Worm (Caenorhabditis elegans) whole organism, late embryonic: ENCODE data around the gene bath-31.

Experiments
- C38D4.7 ChIP-seq: fragments of 200-800 bp; sonication (Bioruptor generic); optimal IDR thresholded peaks from 2 replicates; lab custom pipeline; 2018; ENCODE audit warnings: mild to moderate bottlenecking, missing genetic modification characterization, moderate library complexity, missing compliant biosample characterization
- F13H6.1 ChIP-seq: sonication (generic microtip); optimal IDR thresholded peaks from 2 replicates; lab custom pipeline; 2016; ENCODE audit warnings: missing genetic modification characterization, missing compliant biosample characterization
- K02D7.2 ChIP-seq: sonication (generic microtip); optimal IDR thresholded peaks from 2 replicates; lab custom pipeline; 2017; ENCODE audit warnings: mild to moderate bottlenecking, missing genetic modification characterization, missing compliant biosample characterization
- K09A11.1 ChIP-seq: sonication (generic microtip); optimal IDR thresholded peaks from 2 replicates; lab custom pipeline; 2017; ENCODE audit warnings: antibody characterized with exemption, mild to moderate bottlenecking, missing genetic modification characterization, missing compliant biosample characterization; ENCODE audit not compliant: insufficient read depth
- T23F11.4 ChIP-seq: fragments of 200-800 bp; sonication (Bioruptor generic); optimal IDR thresholded peaks from 2 replicates; lab custom pipeline; 2018; ENCODE audit warnings: mild to moderate bottlenecking, missing genetic modification characterization, missing compliant biosample characterization
- Y22D7AL.16 ChIP-seq: sonication (generic microtip); optimal IDR thresholded peaks from 2 replicates; lab custom pipeline; 2016; ENCODE audit warnings: missing genetic modification characterization, missing compliant biosample characterization
- ahr-1 ChIP-seq: sonication (generic microtip); optimal IDR thresholded peaks from 2 replicates; lab custom pipeline; 2016; ENCODE audit warnings: missing genetic modification characterization, missing compliant biosample characterization
- ama-1 ChIP-seq: fragments of 150-350 bp; optimal IDR thresholded peaks from 2 replicates; lab custom pipeline; 2014
- ceh-19 ChIP-seq: fragments of 200-800 bp; sonication (Bioruptor generic); optimal IDR thresholded peaks from 2 replicates; lab custom pipeline; 2018; ENCODE audit warnings: mild to moderate bottlenecking, missing genetic modification characterization, missing compliant biosample characterization
- ceh-22 ChIP-seq: sonication (generic microtip); optimal IDR thresholded peaks from 2 replicates; lab custom pipeline; 2017; ENCODE audit warnings: missing biosample characterization, missing genetic modification characterization
- ceh-24 ChIP-seq: sonication (generic microtip); optimal IDR thresholded peaks from 2 replicates; lab custom pipeline; 2016; ENCODE audit warnings: mild to moderate bottlenecking, missing genetic modification characterization, missing compliant biosample characterization
- ceh-30 ChIP-seq: fragments of 150-350 bp; optimal IDR thresholded peaks from 2 replicates; lab custom pipeline; 2014; ENCODE audit warnings: missing biosample characterization, missing genetic modification characterization
- ceh-34 ChIP-seq: sonication (generic microtip); optimal IDR thresholded peaks from 2 replicates; lab custom pipeline; 2016; ENCODE audit warnings: mild to moderate bottlenecking, missing genetic modification characterization, missing compliant biosample characterization
- ceh-45 ChIP-seq: fragments of 200-800 bp; sonication (Bioruptor generic); IDR thresholded peaks from 2 replicates; pipeline ENCODE4 v1.3.6; 2022; ENCODE audit warnings: missing genetic modification reagents, missing genetic modification characterization, missing compliant biosample characterization
- ceh-48 ChIP-seq: sonication (generic microtip); optimal IDR thresholded peaks from 2 replicates; lab custom pipeline; 2016; ENCODE audit warnings: missing genetic modification characterization, inconsistent platforms, missing compliant biosample characterization
- ceh-6 ChIP-seq: fragments of 200-800 bp; sonication (Bioruptor generic); optimal IDR thresholded peaks from 2 replicates; lab custom pipeline; 2018; ENCODE audit warnings: mild to moderate bottlenecking, missing genetic modification characterization, missing compliant biosample characterization
- che-1 ChIP-seq: sonication (generic microtip); optimal IDR thresholded peaks from 2 replicates; lab custom pipeline; 2016; ENCODE audit warnings: mild to moderate bottlenecking, missing genetic modification characterization, missing compliant biosample characterization
- dmd-4 ChIP-seq: sonication (generic microtip); optimal IDR thresholded peaks from 2 replicates; lab custom pipeline; 2016; ENCODE audit warnings: borderline replicate concordance, missing genetic modification characterization, missing compliant biosample characterization
- fax-1 ChIP-seq: sonication (generic microtip); optimal IDR thresholded peaks from 2 replicates; lab custom pipeline; 2016; ENCODE audit warnings: missing genotype, missing genetic modification characterization, missing compliant biosample characterization
- fkh-10 ChIP-seq: fragments of 150-350 bp; optimal IDR thresholded peaks from 2 replicates; lab custom pipeline; 2014; ENCODE audit warnings: missing biosample characterization, missing genetic modification reagents, missing genetic modification characterization
- fkh-6 ChIP-seq: sonication (generic microtip); optimal IDR thresholded peaks from 2 replicates; lab custom pipeline; 2016; ENCODE audit warnings: missing genetic modification characterization, missing compliant biosample characterization
- gmeb-2 ChIP-seq: sonication (generic microtip); optimal IDR thresholded peaks from 2 replicates; lab custom pipeline; 2016; ENCODE audit warnings: missing genetic modification characterization, inconsistent platforms, missing compliant biosample characterization
- madf-2 ChIP-seq: sonication (generic microtip); optimal IDR thresholded peaks from 2 replicates; lab custom pipeline; 2017; ENCODE audit warnings: missing genetic modification characterization, missing compliant biosample characterization
- mec-3 ChIP-seq: sonication (generic microtip); optimal IDR thresholded peaks from 2 replicates; lab custom pipeline; 2016; ENCODE audit warnings: borderline replicate concordance, missing genetic modification characterization, missing compliant biosample characterization
- nfya-1 ChIP-seq: sonication (generic microtip); optimal IDR thresholded peaks from 2 replicates; lab custom pipeline; 2017; ENCODE audit warnings: missing genetic modification characterization, mild to moderate bottlenecking, missing compliant biosample characterization, antibody characterized with exemption, moderate library complexity
- nhr-11 ChIP-seq: fragments of 150-350 bp; optimal IDR thresholded peaks from 2 replicates; lab custom pipeline; 2014; ENCODE audit warnings: missing biosample characterization, missing genetic modification characterization
- npax-4 ChIP-seq: sonication (generic microtip); optimal IDR thresholded peaks from 2 replicates; lab custom pipeline; 2016; ENCODE audit warnings: missing genetic modification characterization, missing compliant biosample characterization
- pag-3 ChIP-seq: sonication (generic microtip); optimal IDR thresholded peaks from 2 replicates; lab custom pipeline; 2016; ENCODE audit warnings: missing compliant biosample characterization, missing genetic modification characterization, borderline replicate concordance
- pax-1 ChIP-seq: fragments of 150-350 bp; optimal IDR thresholded peaks from 2 replicates; lab custom pipeline; 2014; ENCODE audit warnings: missing biosample characterization, missing genetic modification characterization
- pha-2 ChIP-seq: sonication (generic microtip); optimal IDR thresholded peaks from 2 replicates; lab custom pipeline; 2017; ENCODE audit warnings: mild to moderate bottlenecking, missing genetic modification characterization, missing compliant biosample characterization
- pha-4 ChIP-seq: fragments of 150-350 bp; optimal IDR thresholded peaks from 2 replicates; lab custom pipeline; 2018; ENCODE audit warnings: missing biosample characterization, missing genetic modification reagents, missing genetic modification characterization
- pqm-1 ChIP-seq: sonication (generic microtip); optimal IDR thresholded peaks from 2 replicates; lab custom pipeline; 2016; ENCODE audit warnings: missing genetic modification characterization, missing compliant biosample characterization
- pros-1 ChIP-seq: fragments of 150-350 bp; optimal IDR thresholded peaks from 2 replicates; lab custom pipeline; 2014; ENCODE audit warnings: missing biosample characterization, missing genetic modification reagents, missing genetic modification characterization
- sdc-2 ChIP-seq: sonication (generic microtip); optimal IDR thresholded peaks from 2 replicates; lab custom pipeline; 2016; ENCODE audit warnings: missing genotype, missing genetic modification characterization, missing compliant biosample characterization
- sox-4 ChIP-seq: sonication (generic microtip); optimal IDR thresholded peaks from 2 replicates; lab custom pipeline; 2017; ENCODE audit warnings: mild to moderate bottlenecking, missing genetic modification characterization, inconsistent platforms, missing compliant biosample characterization
- tbx-7 ChIP-seq: sonication (generic microtip); optimal IDR thresholded peaks from 2 replicates; lab custom pipeline; 2016; ENCODE audit warnings: missing genotype, missing genetic modification characterization, missing compliant biosample characterization
- ttx-3 ChIP-seq: sonication (generic microtip); optimal IDR thresholded peaks from 2 replicates; lab custom pipeline; 2016; ENCODE audit warnings: missing genetic modification reagents, missing genetic modification characterization, missing compliant biosample characterization
- unc-3 ChIP-seq, 2 experiments: fragments of 200-800 bp in 1 of 2; sonication (Bioruptor generic) in 1 of 2; sonication (generic microtip) in 1 of 2; conservative IDR thresholded peaks in 1 of 2; optimal IDR thresholded peaks in 1 of 2; 2 replicates each; pipeline versions ENCODE4 v1.3.6 to Lab custom; 2016 to 2022; ENCODE audit warnings: missing compliant biosample characterization in 2 of 2, missing genetic modification characterization in 2 of 2, missing genetic modification reagents in 1 of 2
- unc-55 ChIP-seq: sonication (generic microtip); optimal IDR thresholded peaks from 2 replicates; lab custom pipeline; 2017; ENCODE audit warnings: missing biosample characterization, missing genetic modification reagents, missing genetic modification characterization
- unc-86 ChIP-seq: sonication (generic microtip); optimal IDR thresholded peaks from 2 replicates; lab custom pipeline; 2016; ENCODE audit warnings: missing genetic modification characterization, missing compliant biosample characterization
- zip-5 ChIP-seq: sonication (generic microtip); optimal IDR thresholded peaks from 2 replicates; lab custom pipeline; 2016; ENCODE audit warnings: missing genetic modification characterization, missing compliant biosample characterization
- ztf-16 ChIP-seq: sonication (generic microtip); optimal IDR thresholded peaks from 2 replicates; lab custom pipeline; 2017; ENCODE audit warnings: missing genetic modification characterization, missing compliant biosample characterization

The bath-31 gene

ce11 chrII:3773130-3773529 is 41.4 kb downstream of the bath-31 start, which contains the start of gene T24E12.10:
T24E12.10 (minus strand) TSS chrII:3773230.
- TF ChIP-seq nhr-11 (no peak), pqm-1 (tag; lab: Kevin White, UChicago) (no peak), K09A11.1 (tag; lab: Kevin White, UChicago) (no peak), tbx-7 (tag; lab: Kevin White, UChicago) (no peak), sdc-2 (tag; lab: Kevin White, UChicago) (no peak), madf-2 (no peak), Y22D7AL.16 (tag; lab: Kevin White, UChicago) (no peak), mec-3 (tag; lab: Kevin White, UChicago) (no peak)

ce11 chrII:3775719-3776118 is 43.9 kb downstream of the bath-31 start, which contains the start of gene T24E12.3:
T24E12.3 (plus strand) TSS chrII:3776019.
- TF ChIP-seq ceh-19 (no peak), pros-1 (tag; lab: Kevin White, UChicago) (no peak), K02D7.2 (no peak), C38D4.7 (no peak), ceh-24 (no peak), unc-55 (GFP tag; lab: Kevin White, UChicago) (no peak), che-1 (tag; lab: Kevin White, UChicago) (no peak), zip-5 (tag; lab: Kevin White, UChicago) (no peak), ceh-48 (no peak), ztf-16 (tag; lab: Kevin White, UChicago) (no peak), fax-1 (tag; lab: Kevin White, UChicago) (no peak), madf-2 (no peak), ceh-45 (GFP tag; lab: Robert Waterston, UW) (no peak), unc-3 (GFP tag; conservative IDR thresholded peaks at IDR 0.05; lab: Robert Waterston, UW) (no peak), unc-3 (tag; optimal IDR thresholded peaks at IDR 0.05; lab: Kevin White, UChicago) (no peak)

- TF ChIP-seq ttx-3 (tag; lab: Kevin White, UChicago) (no peak), K09A11.1 (tag; lab: Kevin White, UChicago) (no peak), Y22D7AL.16 (tag; lab: Kevin White, UChicago) (no peak), ceh-45 (GFP tag; lab: Robert Waterston, UW) (no peak), unc-86 (tag; lab: Kevin White, UChicago) (no peak), ama-1 (no peak), pha-4 (tag; lab: Kevin White, UChicago) (no peak), pax-1 (tag; lab: Kevin White, UChicago) (no peak), C38D4.7 (no peak), unc-55 (GFP tag; lab: Kevin White, UChicago) (no peak), gmeb-2 (tag; lab: Kevin White, UChicago) (no peak), che-1 (tag; lab: Kevin White, UChicago) (no peak), dmd-4 (tag; lab: Kevin White, UChicago) (no peak), ahr-1 (no peak), ceh-6 (no peak), T23F11.4 (GFP tag; lab: Kevin White, UChicago) (no peak)
- TF ChIP-seq, all 69 proteins: peak for 0
Observed at ce11 chrII:3777802-3778201, 46.0 kb downstream of the bath-31 start.

ce11 chrII:3779463-3779862 is 47.7 kb downstream of the bath-31 start, which contains the start of gene T24E12.11:
T24E12.11 (minus strand) TSS chrII:3779563.
- TF ChIP-seq F13H6.1 (tag; lab: Kevin White, UChicago) (no peak), fkh-6 (tag; lab: Kevin White, UChicago) (no peak), sox-4 (tag; lab: Kevin White, UChicago) (no peak), pha-2 (tag; lab: Kevin White, UChicago) (no peak), ceh-22 (no peak), unc-55 (GFP tag; lab: Kevin White, UChicago) (no peak), ceh-34 (no peak), ztf-16 (tag; lab: Kevin White, UChicago) (no peak), ahr-1 (no peak), ceh-48 (no peak), pag-3 (tag; lab: Kevin White, UChicago) (no peak), npax-4 (no peak), nfya-1 (tag; lab: Kevin White, UChicago) (no peak), fkh-10 (GFP tag; lab: Kevin White, UChicago) (no peak), che-1 (tag; lab: Kevin White, UChicago) (no peak), ceh-30 (tag; lab: Kevin White, UChicago) (no peak)
